Fruit fly (Drosophila melanogaster): ENCODE results near the gene CG12605.

Gene CG12605

DNA sequence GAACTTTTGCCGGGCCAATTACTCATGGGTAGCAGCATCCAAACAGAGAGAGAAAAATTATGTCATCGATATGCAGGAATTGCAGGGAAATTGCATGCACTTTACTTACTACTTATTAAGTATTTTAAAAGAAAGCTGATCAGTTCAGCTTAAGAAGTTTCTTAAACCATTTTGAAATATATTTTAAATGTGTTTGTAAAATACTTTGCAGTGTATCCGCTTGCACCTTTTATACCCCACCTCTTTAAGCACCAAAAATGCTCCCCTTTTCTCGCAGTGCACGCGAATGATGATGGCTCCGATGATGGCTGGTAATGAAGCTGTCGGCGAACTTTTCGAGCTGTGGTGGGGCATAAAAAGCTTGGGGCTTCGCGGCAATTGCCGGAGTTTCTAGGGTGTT lies 12.1 kb downstream of the CG12605 start, which contains the start of gene CG14984 (continued):
- TF ChIP-seq CG14710 (tag; optimal IDR thresholded peaks at IDR 0.05) = no peak
- TF ChIP-seq Atf6 (GFP tag; IDR thresholded peaks at IDR 0.05) = peak; percentile 60
- TF ChIP-seq eyg (GFP tag; optimal IDR thresholded peaks at IDR 0.05) = no peak
- peak; percentile 70 for TF ChIP-seq CG2678 (tag; optimal IDR thresholded peaks at IDR 0.05)
- peak; percentile 92 for TF ChIP-seq Ets65A (GFP tag)
- TF ChIP-seq sqz (GFP tag; optimal IDR thresholded peaks at IDR 0.05) = no peak
- no peak for TF ChIP-seq CG15696 (tag; optimal IDR thresholded peaks at IDR 0.05)
- TF ChIP-seq Ravus (GFP tag; IDR thresholded peaks at IDR 0.05) = peak; percentile 36; the same call in 1 of the 2 replicates
- TF ChIP-seq NFAT (GFP tag; IDR thresholded peaks at IDR 0.05) = peak; percentile 44
- TF ChIP-seq HLH54F (GFP tag; optimal IDR thresholded peaks at IDR 0.05) = peak; percentile 19
- peak in 1 of 2 experiments; percentile 42 for TF ChIP-seq chif (GFP tag; optimal IDR thresholded peaks at IDR 0.05)
- TF ChIP-seq CG4820 (GFP tag; optimal IDR thresholded peaks at IDR 0.05) = peak; percentile 19
- no peak for TF ChIP-seq Chrac-16 (GFP tag; optimal IDR thresholded peaks at IDR 0.05)
- peak; percentile 76 for TF ChIP-seq CG32532 (GFP tag; IDR thresholded peaks at IDR 0.05)
- peak; percentile 69 for TF ChIP-seq CG9932 (GFP tag; IDR thresholded peaks at IDR 0.05)
- peak; percentile 32 to 42 for TF ChIP-seq dpn (GFP tag; optimal IDR thresholded peaks at IDR 0.05)
- 0 out of 2 replicates have a peak, but pooled peaks have one; percentile 17 for TF ChIP-seq CG10366 (GFP tag; IDR thresholded peaks at IDR 0.05)
- TF ChIP-seq fu2 (GFP tag; optimal IDR thresholded peaks at IDR 0.05) = peak; percentile 30
- TF ChIP-seq CG11085 (GFP tag; IDR thresholded peaks at IDR 0.05) = no peak
- no peak for TF ChIP-seq sens (GFP tag)
- TF ChIP-seq mld (GFP tag; IDR thresholded peaks at IDR 0.05; ENCODE audit: partially characterized antibody) = no peak
- peak; percentile 41 for TF ChIP-seq CG6854 (GFP tag; optimal IDR thresholded peaks at IDR 0.05)
- no peak for TF ChIP-seq Scr (GFP tag; IDR thresholded peaks at IDR 0.05; ENCODE audit: partially characterized antibody)
- TF ChIP-seq ind (GFP tag; optimal IDR thresholded peaks at IDR 0.05) = peak; percentile 60
- TF ChIP-seq sim (GFP tag; IDR thresholded peaks at IDR 0.05) = no peak
- no peak for TF ChIP-seq CG34422 (GFP tag; IDR thresholded peaks at IDR 0.05)
- TF ChIP-seq hb (GFP tag; IDR thresholded peaks at IDR 0.05; ENCODE audit: partially characterized antibody) = no peak
- no peak for TF ChIP-seq danr (GFP tag; IDR thresholded peaks at IDR 0.05)
- TF ChIP-seq Rx (GFP tag; IDR thresholded peaks at IDR 0.05) = no peak
- TF ChIP-seq pum (GFP tag; optimal IDR thresholded peaks at IDR 0.05) = no peak
- TF ChIP-seq CHES-1-like (GFP tag; optimal IDR thresholded peaks at IDR 0.05) = no peak
- no peak for TF ChIP-seq Dll (GFP tag; IDR thresholded peaks at IDR 0.05; ENCODE audit: partially characterized antibody)
- peak; percentile 45; the same call in 1 of the 2 replicates for TF ChIP-seq Taf1 (GFP tag; IDR thresholded peaks at IDR 0.05)
- TF ChIP-seq CG3847 (GFP tag; IDR thresholded peaks at IDR 0.05) = peak; percentile 45; the same call in 1 of the 2 replicates
- TF ChIP-seq maf-S (GFP tag; optimal IDR thresholded peaks at IDR 0.05) = no peak
- TF ChIP-seq Nf-YC (tag; optimal IDR thresholded peaks at IDR 0.05) = no peak
- TF ChIP-seq CG18599 (GFP tag; optimal IDR thresholded peaks at IDR 0.05) = peak; percentile 76
- no peak for TF ChIP-seq gcm2 (GFP tag; optimal IDR thresholded peaks at IDR 0.05)
- TF ChIP-seq Fer3 (tag; optimal IDR thresholded peaks at IDR 0.05) = peak; percentile 63
- no peak for TF ChIP-seq CG4730 (GFP tag; IDR thresholded peaks at IDR 0.05)
- peak; percentile 79 for TF ChIP-seq Dbx (GFP tag; IDR thresholded peaks at IDR 0.05)
- TF ChIP-seq CG3407 (GFP tag; optimal IDR thresholded peaks at IDR 0.05) = no peak
- no peak for TF ChIP-seq odd (GFP tag; optimal IDR thresholded peaks at IDR 0.05)
- no peak for TF ChIP-seq H15 (GFP tag; IDR thresholded peaks at IDR 0.05)
- no peak for TF ChIP-seq slou (GFP tag; optimal IDR thresholded peaks at IDR 0.05)
- no peak for TF ChIP-seq hkb (optimal IDR thresholded peaks at IDR 0.05)
- TF ChIP-seq hkb (GFP tag; IDR thresholded peaks at IDR 0.05) = peak; percentile 30; the same call in 1 of the 2 replicates
- TF ChIP-seq CG9609 (GFP tag; optimal IDR thresholded peaks at IDR 0.05) = no peak
- TF ChIP-seq Hr78 (GFP tag; optimal IDR thresholded peaks at IDR 0.05) = no peak
- peak; percentile 19 for TF ChIP-seq CG9817 (tag; optimal IDR thresholded peaks at IDR 0.05)
- TF ChIP-seq row (GFP tag; IDR thresholded peaks at IDR 0.05) = peak; percentile 58
- no peak for TF ChIP-seq fd64A (GFP tag; optimal IDR thresholded peaks at IDR 0.05)
